Fruit fly (Drosophila melanogaster) whole organism, embryonic: ENCODE data around the gene Tengl1.

Experiments used
- BtbVII ChIP-seq: fragments of 200-800 bp; sonication (Bioruptor generic); optimal IDR thresholded peaks from 3 replicates; lab custom pipeline; 2017; ENCODE audit warnings: missing biosample characterization, mild to moderate bottlenecking, missing genetic modification characterization
- CG6272 ChIP-seq: fragments of 200-800 bp; sonication (Bioruptor generic); IDR thresholded peaks from 2 replicates; pipeline ENCODE4 v1.3.6; 2022; ENCODE audit warnings: missing biosample characterization, missing genetic modification characterization

DNA sequence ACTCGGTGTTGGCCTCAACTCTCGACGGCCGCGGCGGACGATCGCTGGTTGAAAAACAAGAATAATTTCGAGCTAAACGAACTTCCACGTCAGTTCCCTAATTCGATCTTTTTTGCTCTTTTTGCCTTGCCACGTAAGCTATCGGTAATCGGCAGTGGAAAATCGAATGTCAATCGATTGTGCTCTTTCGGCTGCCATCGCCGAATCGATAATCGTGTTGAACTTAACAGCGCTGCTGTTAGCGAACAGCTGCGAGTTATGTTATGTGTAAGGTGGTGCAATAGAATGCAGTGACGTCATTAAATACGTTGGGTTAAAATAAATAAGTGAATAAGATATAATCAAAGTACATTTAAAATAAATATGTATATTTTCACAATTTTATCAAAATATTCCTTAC lies 3.7 kb downstream of the Tengl1 start, which contains the start of gene Sec24CD:
- TF ChIP-seq BtbVII (GFP tag; lab: Kevin White, UChicago) (no peak), CG6272 (no peak)
